Worm (Caenorhabditis elegans) whole organism, early embryonic: ENCODE measurements around the gene C41H7.2.

Source experiments
- B0310.2 ChIP-seq: sonication (generic microtip); optimal IDR thresholded peaks from 2 replicates; lab custom pipeline; 2016; ENCODE audit warnings: mild to moderate bottlenecking, missing genetic modification characterization, missing compliant biosample characterization
- aly-1 ChIP-seq: sonication (generic microtip); optimal IDR thresholded peaks from 2 replicates; lab custom pipeline; 2016; ENCODE audit warnings: missing genetic modification characterization, missing compliant biosample characterization
- ama-1 ChIP-seq: fragments of 150-350 bp; optimal IDR thresholded peaks from 2 replicates; lab custom pipeline; 2014
- ceh-36 ChIP-seq: sonication (generic microtip); optimal IDR thresholded peaks from 2 replicates; lab custom pipeline; 2016; ENCODE audit warnings: missing genetic modification characterization, inconsistent platforms, missing compliant biosample characterization
- ets-7 ChIP-seq: sonication (generic microtip); optimal IDR thresholded peaks from 2 replicates; lab custom pipeline; 2016; ENCODE audit warnings: missing genotype, missing genetic modification characterization, missing compliant biosample characterization
- flt-1 ChIP-seq: fragments of 200-800 bp; sonication (Bioruptor generic); IDR thresholded peaks from 2 replicates; pipeline ENCODE4 v1.3.6; 2022; ENCODE audit warnings: missing genetic modification characterization, missing compliant biosample characterization
- hmbx-1 ChIP-seq: sonication (generic microtip); optimal IDR thresholded peaks from 2 replicates; lab custom pipeline; 2016; ENCODE audit warnings: mild to moderate bottlenecking, missing genetic modification characterization, missing compliant biosample characterization
- pes-1 ChIP-seq: fragments of 200-800 bp; sonication (Bioruptor generic); IDR thresholded peaks from 2 replicates; pipeline ENCODE4 v1.3.6; 2022; ENCODE audit warnings: missing genetic modification reagents, missing genetic modification characterization, missing compliant biosample characterization
- scrt-1 ChIP-seq: fragments of 200-800 bp; sonication (Bioruptor generic); IDR thresholded peaks from 2 replicates; pipeline ENCODE4 v1.3.6; 2022; ENCODE audit warnings: missing genetic modification characterization, missing compliant biosample characterization
- tbx-11 ChIP-seq: fragments of 200-800 bp; sonication (Bioruptor generic); IDR thresholded peaks from 2 replicates; pipeline ENCODE4 v1.3.6; 2022; ENCODE audit warnings: missing genetic modification characterization, missing compliant biosample characterization
- tbx-37 ChIP-seq: fragments of 200-800 bp; sonication (Bioruptor generic); conservative IDR thresholded peaks from 2 replicates; pipeline ENCODE4 v1.3.6; 2022; ENCODE audit warnings: missing genetic modification reagents, missing genetic modification characterization, missing compliant biosample characterization
- tra-4 ChIP-seq: sonication (generic microtip); optimal IDR thresholded peaks from 2 replicates; lab custom pipeline; 2017; ENCODE audit warnings: missing genetic modification characterization, missing compliant biosample characterization

ce11 chrII:3023381-3023935 is 8.8 kb downstream of the C41H7.2 start, which contains the start of gene clec-2:
- TF ChIP-seq B0310.2 (tag; lab: Kevin White, UChicago): no peak
- TF ChIP-seq tbx-37 (GFP tag; lab: Robert Waterston, UW): no peak
- TF ChIP-seq tbx-11 (GFP tag; lab: Robert Waterston, UW): no peak
- no peak for TF ChIP-seq tra-4 (tag; lab: Kevin White, UChicago)
- no peak for TF ChIP-seq ceh-36 (tag; lab: Kevin White, UChicago)
- TF ChIP-seq ama-1: no peak
- TF ChIP-seq flt-1 (GFP tag; lab: Robert Waterston, UW): no peak
- TF ChIP-seq hmbx-1 (tag; lab: Kevin White, UChicago): no peak
- TF ChIP-seq aly-1: no peak
- TF ChIP-seq pes-1 (GFP tag; lab: Robert Waterston, UW): no peak
- TF ChIP-seq scrt-1: no peak
- no peak for TF ChIP-seq ets-7
